Fruit fly (Drosophila melanogaster): ENCODE data around the gene jdp.

DNA sequence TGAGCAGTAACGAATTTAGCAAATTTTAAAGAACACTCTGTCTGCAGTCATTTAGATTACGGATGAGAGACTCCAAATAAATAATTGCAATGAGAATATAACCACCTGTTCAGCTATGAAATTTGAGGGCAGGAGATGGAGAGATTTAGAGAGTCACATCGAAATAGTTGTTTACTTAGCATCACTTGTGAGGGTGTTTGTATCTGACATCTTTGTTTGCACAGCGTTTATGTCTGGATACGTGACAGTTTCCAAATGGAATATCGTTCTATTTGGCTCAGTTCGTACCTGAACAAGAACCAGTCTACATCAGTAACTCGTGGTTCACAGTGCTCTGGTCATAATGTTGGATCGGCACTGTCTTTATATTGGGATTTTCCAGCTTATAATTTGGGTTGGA is 37.0 kb downstream of the jdp start, which contains the start of gene PH4alphaSG2:
- TF ChIP-seq Hr78 (GFP tag; optimal IDR thresholded peaks at IDR 0.05) = no peak
- peak; percentile 4 for TF ChIP-seq OdsH (GFP tag; optimal IDR thresholded peaks at IDR 0.05)
- TF ChIP-seq CG9705 (GFP tag; optimal IDR thresholded peaks at IDR 0.05) = no peak
- peak; percentile 84 for TF ChIP-seq h (GFP tag; optimal IDR thresholded peaks at IDR 0.05)
